Worm (Caenorhabditis elegans): ENCODE measurements around the gene pals-21.

ce11 chrIII:1384694-1385093 is 4.3 kb upstream of the pals-21 start:
- TF ChIP-seq aly-2 (tag; optimal IDR thresholded peaks at IDR 0.05), result no peak
- no peak for TF ChIP-seq nhr-237 (tag; optimal IDR thresholded peaks at IDR 0.05)
- TF ChIP-seq unc-39 (tag; optimal IDR thresholded peaks at IDR 0.05), result no peak
- TF ChIP-seq blmp-1 (tag; optimal IDR thresholded peaks at IDR 0.05; ENCODE audit: insufficient read depth), result no peak
- TF ChIP-seq unc-62 (GFP tag; optimal IDR thresholded peaks at IDR 0.05), result no peak
